Fruit fly (Drosophila melanogaster) whole organism, embryonic: Measurements from ENCODE around the gene jv.
A peak's percentile ranks its signal among the peaks of the same experiment; 100 is the strongest.

Experiments used
- Abd-B ChIP-seq: fragments of 200-800 bp; sonication (Bioruptor generic); optimal IDR thresholded peaks from 2 replicates; lab custom pipeline; 2018; ENCODE audit warnings: missing biosample characterization, mild to moderate bottlenecking, missing genetic modification characterization, moderate library complexity
- B-H2 ChIP-seq: fragments of 200-800 bp; sonication (Bioruptor generic); optimal IDR thresholded peaks from 2 replicates; lab custom pipeline; 2018; ENCODE audit warnings: missing biosample characterization, mild to moderate bottlenecking, missing genetic modification characterization
- BEAF-32 ChIP-seq: fragments of 200-800 bp; sonication (Bioruptor generic); optimal IDR thresholded peaks from 3 replicates; lab custom pipeline; 2017; ENCODE audit warnings: missing biosample characterization, missing genetic modification characterization, mild to moderate bottlenecking, moderate library complexity, missing genetic modification reagents
- Bteb2 ChIP-seq: fragments of 200-800 bp; sonication (Bioruptor generic); optimal IDR thresholded peaks from 2 replicates; lab custom pipeline; 2016; ENCODE audit warnings: missing biosample characterization, missing genetic modification characterization
- CG10543 ChIP-seq: fragments of 200-800 bp; sonication (Bioruptor generic); optimal IDR thresholded peaks from 3 replicates; lab custom pipeline; 2017; ENCODE audit warnings: missing biosample characterization, mild to moderate bottlenecking, missing genetic modification characterization, moderate library complexity
- CG12104 ChIP-seq: fragments of 200-800 bp; sonication (Bioruptor generic); optimal IDR thresholded peaks from 3 replicates; lab custom pipeline; 2016; ENCODE audit warnings: missing biosample characterization, missing genetic modification characterization
- CG14441 ChIP-seq: fragments of 200-800 bp; sonication (Bioruptor generic); IDR thresholded peaks from 2 replicates; pipeline ENCODE4 v1.3.6; 2022; ENCODE audit warnings: missing biosample characterization, missing genetic modification characterization
- CG14710 ChIP-seq: fragments of 200-800 bp; sonication (Bioruptor generic); optimal IDR thresholded peaks from 3 replicates; lab custom pipeline; 2019; ENCODE audit warnings: missing biosample characterization, mild to moderate bottlenecking, missing genetic modification characterization, moderate library complexity
- CG16779 ChIP-seq: fragments of 200-800 bp; sonication (Bioruptor generic); IDR thresholded peaks from 2 replicates; pipeline ENCODE4 v1.3.6; 2022; ENCODE audit warnings: missing biosample characterization, missing genetic modification characterization
- CG1792 ChIP-seq: fragments of 200-800 bp; sonication (Bioruptor generic); optimal IDR thresholded peaks from 2 replicates; lab custom pipeline; 2016; ENCODE audit warnings: missing biosample characterization, missing genetic modification characterization
- CG18011 ChIP-seq: fragments of 200-800 bp; sonication (Bioruptor generic); optimal IDR thresholded peaks from 2 replicates; lab custom pipeline; 2017; ENCODE audit warnings: missing biosample characterization, missing genetic modification characterization, mild to moderate bottlenecking, moderate library complexity, missing genotype
- CG4854 ChIP-seq: fragments of 200-800 bp; sonication (Bioruptor generic); optimal IDR thresholded peaks from 2 replicates; lab custom pipeline; 2016; ENCODE audit warnings: missing biosample characterization, missing genetic modification characterization, inconsistent platforms
- CG6175 ChIP-seq: fragments of 200-800 bp; sonication (Bioruptor generic); IDR thresholded peaks from 3 replicates; pipeline ENCODE4 v1.3.6; 2022; ENCODE audit warnings: missing biosample characterization, missing genetic modification characterization
- CG6765 ChIP-seq: fragments of 200-800 bp; sonication (Bioruptor generic); optimal IDR thresholded peaks from 3 replicates; lab custom pipeline; 2017; ENCODE audit warnings: missing biosample characterization, mild to moderate bottlenecking, missing genetic modification characterization
- CG7928 ChIP-seq: fragments of 200-800 bp; sonication (Bioruptor generic); optimal IDR thresholded peaks from 2 replicates; lab custom pipeline; 2017; ENCODE audit warnings: missing biosample characterization, mild to moderate bottlenecking, missing genetic modification characterization
- CG9437 ChIP-seq: fragments of 200-800 bp; sonication (Bioruptor generic); optimal IDR thresholded peaks from 2 replicates; lab custom pipeline; 2018; ENCODE audit warnings: missing biosample characterization, mild to moderate bottlenecking, missing genetic modification characterization
- Dek ChIP-seq: fragments of 200-800 bp; sonication (Bioruptor generic); optimal IDR thresholded peaks from 3 replicates; lab custom pipeline; 2019; ENCODE audit warnings: missing biosample characterization, mild to moderate bottlenecking, missing genetic modification characterization, moderate library complexity
- Elba2 ChIP-seq: fragments of 200-800 bp; sonication (Bioruptor generic); optimal IDR thresholded peaks from 3 replicates; lab custom pipeline; 2016; ENCODE audit warnings: missing biosample characterization, missing genetic modification characterization
- Fer2 ChIP-seq: fragments of 200-800 bp; sonication (Bioruptor generic); optimal IDR thresholded peaks from 2 replicates; lab custom pipeline; 2018; ENCODE audit warnings: missing biosample characterization, mild to moderate bottlenecking, missing genetic modification characterization, moderate library complexity
- HHEX ChIP-seq: fragments of 200-800 bp; sonication (Bioruptor generic); optimal IDR thresholded peaks from 3 replicates; lab custom pipeline; 2017; ENCODE audit warnings: missing biosample characterization, mild to moderate bottlenecking, missing genetic modification characterization, missing genetic modification reagents
- HLH54F ChIP-seq: fragments of 200-800 bp; sonication (Bioruptor generic); optimal IDR thresholded peaks from 3 replicates; lab custom pipeline; 2016; ENCODE audit warnings: missing biosample characterization, missing genetic modification characterization
- HmgZ ChIP-seq: fragments of 200-800 bp; sonication (Bioruptor generic); optimal IDR thresholded peaks from 2 replicates; lab custom pipeline; 2018; ENCODE audit warnings: missing biosample characterization, mild to moderate bottlenecking, missing genetic modification characterization
- Hmr ChIP-seq: fragments of 200-800 bp; sonication (Bioruptor generic); optimal IDR thresholded peaks from 3 replicates; lab custom pipeline; 2017; ENCODE audit warnings: mild to moderate bottlenecking, missing biosample characterization, missing genetic modification reagents, missing genetic modification characterization
- Hr3 ChIP-seq: fragments of 200-800 bp; sonication (Bioruptor generic); optimal IDR thresholded peaks from 3 replicates; lab custom pipeline; 2016; ENCODE audit warnings: missing biosample characterization, missing genetic modification characterization
- Kr ChIP-seq: fragments of 200-800 bp; sonication (Bioruptor generic); optimal IDR thresholded peaks from 2 replicates; lab custom pipeline; 2017; ENCODE audit warnings: missing biosample characterization, mild to moderate bottlenecking, missing genetic modification characterization
- MESR4 ChIP-seq: fragments of 200-800 bp; sonication (Bioruptor generic); optimal IDR thresholded peaks from 2 replicates; lab custom pipeline; 2018; ENCODE audit warnings: missing biosample characterization, mild to moderate bottlenecking, missing genetic modification characterization, moderate library complexity
- Meics ChIP-seq: fragments of 200-800 bp; sonication (Bioruptor generic); optimal IDR thresholded peaks from 2 replicates; lab custom pipeline; 2017; ENCODE audit warnings: missing biosample characterization, mild to moderate bottlenecking, missing genetic modification characterization
- Mes4 ChIP-seq: fragments of 200-800 bp; sonication (Bioruptor generic); optimal IDR thresholded peaks from 2 replicates; lab custom pipeline; 2016; ENCODE audit warnings: missing biosample characterization, missing genetic modification characterization
- Xbp1 ChIP-seq: fragments of 200-800 bp; sonication (Bioruptor generic); optimal IDR thresholded peaks from 3 replicates; lab custom pipeline; 2016; ENCODE audit warnings: missing biosample characterization, mild to moderate bottlenecking, missing genetic modification characterization
- Xrp1 ChIP-seq: fragments of 200-800 bp; sonication (Bioruptor generic); IDR thresholded peaks from 2 replicates; pipeline ENCODE4 v1.3.6; 2022; ENCODE audit warnings: missing biosample characterization, missing genetic modification characterization
- ase ChIP-seq: fragments of 200-800 bp; sonication (Bioruptor generic); IDR thresholded peaks from 3 replicates; pipeline ENCODE4 v1.3.6; 2022; ENCODE audit warnings: missing biosample characterization, missing genetic modification characterization
- br ChIP-seq: fragments of >200 bp; optimal IDR thresholded peaks from 2 replicates; lab custom pipeline; 2017
- crc ChIP-seq: fragments of 200-800 bp; sonication (Bioruptor generic); optimal IDR thresholded peaks from 2 replicates; lab custom pipeline; 2016; ENCODE audit warnings: missing biosample characterization, missing genetic modification characterization
- croc ChIP-seq: fragments of 200-800 bp; sonication (Bioruptor generic); conservative IDR thresholded peaks from 3 replicates; pipeline ENCODE4 v1.3.6; 2022; ENCODE audit warnings: missing biosample characterization, missing genetic modification characterization
- h ChIP-seq: fragments of >200 bp; optimal IDR thresholded peaks from 2 replicates; lab custom pipeline; 2017
- ham ChIP-seq: fragments of 200-800 bp; sonication (Bioruptor generic); IDR thresholded peaks from 2 replicates; pipeline ENCODE4 v1.3.6; 2022; ENCODE audit warnings: missing biosample characterization, missing genetic modification characterization
- hkb ChIP-seq, 2 experiments: fragments of 200-800 bp in 1 of 2; fragments of >200 bp in 1 of 2; sonication (Bioruptor generic) in 1 of 2; IDR thresholded peaks in 1 of 2; optimal IDR thresholded peaks in 1 of 2; 2 replicates each; pipeline versions ENCODE4 v1.3.6 to Lab custom; 2017 to 2022; ENCODE audit warnings: missing biosample characterization in 1 of 2, missing genetic modification characterization in 1 of 2
- inv ChIP-seq: fragments of 200-800 bp; sonication (Bioruptor generic); IDR thresholded peaks from 2 replicates; pipeline ENCODE4 v1.3.6; 2022; ENCODE audit warnings: missing biosample characterization, missing genetic modification characterization; ENCODE audit not compliant: partially characterized antibody
- jumu ChIP-seq: fragments of 200-800 bp; sonication (Bioruptor generic); optimal IDR thresholded peaks from 3 replicates; lab custom pipeline; 2016; ENCODE audit warnings: missing biosample characterization, missing genetic modification characterization
- lilli ChIP-seq: fragments of 200-800 bp; sonication (Bioruptor generic); optimal IDR thresholded peaks from 3 replicates; lab custom pipeline; 2016; ENCODE audit warnings: missing biosample characterization, missing genetic modification characterization
- lmd ChIP-seq: fragments of 200-800 bp; sonication (Bioruptor generic); IDR thresholded peaks from 2 replicates; pipeline ENCODE4 v1.3.6; 2022; ENCODE audit warnings: missing biosample characterization, missing genetic modification characterization
- maf-S ChIP-seq: fragments of 200-800 bp; sonication (Bioruptor generic); optimal IDR thresholded peaks from 2 replicates; lab custom pipeline; 2016; ENCODE audit warnings: missing biosample characterization, missing genetic modification characterization
- mld ChIP-seq: fragments of 200-800 bp; sonication (Bioruptor generic); IDR thresholded peaks from 3 replicates; pipeline ENCODE4 v1.3.6; 2022; ENCODE audit warnings: missing biosample characterization, missing genetic modification characterization; ENCODE audit not compliant: partially characterized antibody
- onecut ChIP-seq: fragments of 200-800 bp; sonication (Bioruptor generic); IDR thresholded peaks from 2 replicates; pipeline ENCODE4 v1.3.6; 2022; ENCODE audit warnings: missing biosample characterization, missing genetic modification characterization
- prd ChIP-seq, 3 experiments: fragments of >200 bp in 2 of 3; fragments of 200-800 bp in 1 of 3; sonication (Bioruptor generic) in 1 of 3; optimal IDR thresholded peaks in 2 of 3; IDR thresholded peaks in 1 of 3; 2 replicates in 2 of 3; 3 replicates in 1 of 3; pipeline versions ENCODE4 v1.3.6 to Lab custom; 2017 to 2022; ENCODE audit warnings: missing biosample characterization in 1 of 3, missing genetic modification characterization in 1 of 3
- pros ChIP-seq: fragments of 200-800 bp; sonication (Bioruptor generic); optimal IDR thresholded peaks from 3 replicates; lab custom pipeline; 2019; ENCODE audit warnings: missing biosample characterization, mild to moderate bottlenecking, missing genetic modification characterization, moderate library complexity
- ro ChIP-seq: fragments of 200-800 bp; sonication (Bioruptor generic); IDR thresholded peaks from 2 replicates; pipeline ENCODE4 v1.3.6; 2022; ENCODE audit warnings: missing biosample characterization, missing genetic modification characterization
- schlank ChIP-seq: fragments of 200-800 bp; sonication (Bioruptor generic); optimal IDR thresholded peaks from 2 replicates; lab custom pipeline; 2018; ENCODE audit warnings: missing biosample characterization, mild to moderate bottlenecking, missing genetic modification characterization
- shn ChIP-seq: fragments of 200-800 bp; sonication (Bioruptor generic); optimal IDR thresholded peaks from 3 replicates; lab custom pipeline; 2016; ENCODE audit warnings: missing biosample characterization, missing genetic modification characterization

jv gene

DNA sequence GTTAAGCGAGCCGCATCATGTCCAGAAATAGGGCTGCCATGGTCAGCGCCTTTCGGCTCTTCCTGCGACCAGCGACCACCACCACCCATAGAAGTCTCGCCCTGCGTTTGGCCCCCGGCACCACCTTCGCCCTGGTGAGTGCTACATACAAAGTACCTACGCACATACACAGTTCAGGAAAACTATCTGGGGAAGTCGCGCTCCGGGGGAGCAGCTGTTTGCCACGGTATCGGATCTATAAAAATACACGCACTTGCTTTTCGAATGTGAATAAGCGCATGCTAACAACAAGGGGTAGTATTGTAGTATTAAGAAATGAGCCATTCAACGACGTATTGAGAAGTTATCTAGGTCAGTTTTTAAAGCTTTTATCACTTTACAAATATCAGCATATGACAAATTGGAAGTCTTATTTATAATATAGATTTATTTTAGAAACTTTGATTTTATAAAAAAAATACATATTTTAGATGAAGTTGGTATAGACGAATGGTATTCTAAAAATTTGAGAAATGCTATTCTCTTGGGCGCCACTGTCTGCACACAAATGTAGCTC lies 37.4 kb downstream of the jv start (continued):
- TF ChIP-seq Elba2 (GFP tag; lab: Kevin White, UChicago) (no peak), Mes4 (GFP tag; lab: Kevin White, UChicago) (no peak), CG18011 (GFP tag; lab: Kevin White, UChicago) (no peak), CG4854 (GFP tag; lab: Kevin White, UChicago) (no peak), Fer2 (tag; lab: Kevin White, UChicago) (peak; percentile 44), CG6175 (GFP tag; lab: Robert Waterston, UW) (0 out of 3 replicates have a peak, but pooled peaks have one; percentile 13), CG16779 (GFP tag; lab: Robert Waterston, UW) (no peak), BEAF-32 (GFP tag; lab: Kevin White, UChicago) (no peak), maf-S (GFP tag; lab: Kevin White, UChicago) (no peak), Xbp1 (GFP tag; lab: Kevin White, UChicago) (peak; percentile 47), lmd (GFP tag; lab: Robert Waterston, UW) (peak; percentile 61; the same call in 1 of the 2 replicates), MESR4 (GFP tag; lab: Kevin White, UChicago) (no peak), hkb (optimal IDR thresholded peaks at IDR 0.05; lab: Kevin White, UChicago) (no peak), hkb (GFP tag; IDR thresholded peaks at IDR 0.05; lab: Robert Waterston, UW) (peak; percentile 45; the same call in 1 of the 2 replicates), CG1792 (no peak), br (lab: Kevin White, UChicago) (no peak), Meics (GFP tag; lab: Kevin White, UChicago) (peak; percentile 67), shn (GFP tag; lab: Kevin White, UChicago) (no peak), crc (GFP tag; lab: Kevin White, UChicago) (no peak), prd (optimal IDR thresholded peaks at IDR 0.05; lab: Kevin White, UChicago) (no peak), prd (GFP tag; IDR thresholded peaks at IDR 0.05; lab: Robert Waterston, UW) (peak; percentile 48; the same call in 2 of the 3 replicates), Xrp1 (GFP tag; lab: Robert Waterston, UW) (peak; percentile 59), HHEX (GFP tag; lab: Kevin White, UChicago) (peak; percentile 48), Hmr (GFP tag; lab: Kevin White, UChicago) (peak; percentile 68), ro (GFP tag; lab: Robert Waterston, UW) (no peak), Hr3 (GFP tag; lab: Kevin White, UChicago) (peak; percentile 54), Bteb2 (no peak), h (lab: Kevin White, UChicago) (no peak), pros (GFP tag; lab: Kevin White, UChicago) (no peak), CG9437 (GFP tag; lab: Kevin White, UChicago) (peak; percentile 52), CG10543 (GFP tag; lab: Kevin White, UChicago) (peak; percentile 48), CG14710 (tag; lab: Kevin White, UChicago) (peak; percentile 48), mld (no peak), HLH54F (GFP tag; lab: Kevin White, UChicago) (no peak), inv (GFP tag; lab: Robert Waterston, UW) (no peak), ham (GFP tag; lab: Robert Waterston, UW) (no peak), lilli (GFP tag; lab: Kevin White, UChicago) (no peak), CG7928 (GFP tag; lab: Kevin White, UChicago) (no peak), CG14441 (no peak), schlank (tag; lab: Kevin White, UChicago) (no peak), HmgZ (tag; lab: Kevin White, UChicago) (no peak), jumu (GFP tag; lab: Kevin White, UChicago) (no peak), onecut (GFP tag; lab: Robert Waterston, UW) (no peak), ase (GFP tag; lab: Robert Waterston, UW) (no peak), Kr (no peak), croc (GFP tag; lab: Robert Waterston, UW) (peak; percentile 28; the same call in 1 of the 3 replicates), Dek (tag; lab: Kevin White, UChicago) (peak; percentile 31), CG12104 (peak; percentile 17), Abd-B (peak; percentile 50), B-H2 (GFP tag; lab: Kevin White, UChicago) (no peak), CG6765 (peak; percentile 32)
